Worm (Caenorhabditis elegans) whole organism, L3 larva: ENCODE data around the gene glr-7.
A peak's percentile ranks its signal among the peaks of the same experiment; 100 is the strongest.

Experiments used
- ama-1 ChIP-seq: fragments of 150-350 bp; optimal IDR thresholded peaks from 2 replicates; lab custom pipeline; 2018
- ceh-82 ChIP-seq: fragments of 150-350 bp; optimal IDR thresholded peaks from 2 replicates; lab custom pipeline; 2014; ENCODE audit warnings: missing biosample characterization, missing genetic modification characterization
- egl-27 ChIP-seq: sonication (generic microtip); optimal IDR thresholded peaks from 4 replicates; lab custom pipeline; 2017; ENCODE audit warnings: missing biosample characterization, missing genetic modification reagents, missing genetic modification characterization
- elt-2 ChIP-seq: sonication (generic microtip); optimal IDR thresholded peaks from 2 replicates; lab custom pipeline; 2016; ENCODE audit warnings: missing genetic modification reagents, mild to moderate bottlenecking, missing genetic modification characterization, missing compliant biosample characterization
- elt-3 ChIP-seq, 3 experiments: fragments of 150-350 bp in 1 of 3; sonication (generic microtip) in 2 of 3; optimal IDR thresholded peaks; 2 replicates in 2 of 3; 4 replicates in 1 of 3; lab custom pipeline; 2014 to 2017; ENCODE audit warnings: missing biosample characterization in 3 of 3, missing genetic modification characterization in 3 of 3
- lin-15B ChIP-seq: fragments of 150-350 bp; optimal IDR thresholded peaks from 2 replicates; lab custom pipeline; 2014; ENCODE audit warnings: missing biosample characterization, missing genetic modification characterization
- nhr-11 ChIP-seq: fragments of 150-350 bp; optimal IDR thresholded peaks from 2 replicates; lab custom pipeline; 2014; ENCODE audit warnings: missing biosample characterization, missing genetic modification characterization
- nhr-237 ChIP-seq: fragments of 150-350 bp; optimal IDR thresholded peaks from 2 replicates; lab custom pipeline; 2014; ENCODE audit warnings: missing biosample characterization, missing genetic modification characterization
- pqm-1 ChIP-seq: fragments of 150-350 bp; optimal IDR thresholded peaks from 2 replicates; lab custom pipeline; 2017; ENCODE audit warnings: missing biosample characterization, missing genetic modification characterization, inconsistent platforms
- ztf-4 ChIP-seq: fragments of 150-350 bp; optimal IDR thresholded peaks from 2 replicates; lab custom pipeline; 2014; ENCODE audit warnings: missing biosample characterization, missing genetic modification characterization

DNA sequence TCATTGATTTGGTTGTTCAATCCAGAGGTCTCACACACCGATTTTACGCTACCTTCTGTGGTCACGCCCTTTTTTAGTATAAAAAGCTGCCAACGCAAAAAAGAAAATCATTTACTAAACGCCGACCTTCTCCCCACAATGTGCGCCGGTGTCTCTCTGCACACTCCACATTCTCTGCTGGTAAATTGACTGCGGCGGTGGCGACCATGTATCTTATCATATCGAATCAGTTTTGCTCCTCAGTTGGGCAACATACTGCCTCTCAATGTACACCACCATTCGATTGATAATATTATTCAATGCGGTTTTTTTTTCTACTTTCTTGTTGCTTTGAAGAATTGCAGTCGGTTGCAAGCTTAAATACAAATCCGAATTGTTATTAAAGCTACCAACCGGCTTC lies 47.5 kb downstream of the glr-7 start:
- TF ChIP-seq ceh-82 (tag; lab: Kevin White, UChicago), result no peak
- TF ChIP-seq nhr-11 (tag; lab: Kevin White, UChicago), result no peak
- TF ChIP-seq elt-2 (tag; lab: Kevin White, UChicago), result peak; percentile 81
- TF ChIP-seq pqm-1 (tag; lab: Kevin White, UChicago), result peak; percentile 69
- no peak for TF ChIP-seq egl-27 (tag; lab: Kevin White, UChicago)
- TF ChIP-seq lin-15B (tag; lab: Kevin White, UChicago), result no peak
- no peak for TF ChIP-seq nhr-237
- TF ChIP-seq elt-3 (tag; optimal IDR thresholded peaks at IDR 0.05; lab: Kevin White, UChicago), result no peak
- TF ChIP-seq ama-1 (lab: Kevin White, UChicago), result no peak
- no peak for TF ChIP-seq ztf-4 (tag; lab: Kevin White, UChicago)
